Fruit fly (Drosophila melanogaster) whole organism, larva: ENCODE measurements around the gene CG13054.

Experiments
- noc ChIP-seq: fragments of 200-800 bp; sonication (Bioruptor generic); optimal IDR thresholded peaks from 3 replicates; lab custom pipeline; 2019; ENCODE audit warnings: missing biosample characterization, mild to moderate bottlenecking, missing genetic modification characterization, moderate library complexity

The CG13054 gene

dm6 chr3L:16279171-16279570 lies 22.2 kb upstream of the CG13054 start, which contains the start of gene CG13050:
Gene CG13050, minus strand, starts transcription at chr3L:16279271.
- no peak for TF ChIP-seq noc (tag; lab: Kevin White, UChicago)

- no peak for TF ChIP-seq noc (tag; lab: Kevin White, UChicago)
Measured at dm6 chr3L:16277135-16277534, 20.1 kb upstream of the CG13054 start, which contains the start of gene CG13065. Gene CG13065, plus strand, starts transcription at chr3L:16277435.

DNA sequence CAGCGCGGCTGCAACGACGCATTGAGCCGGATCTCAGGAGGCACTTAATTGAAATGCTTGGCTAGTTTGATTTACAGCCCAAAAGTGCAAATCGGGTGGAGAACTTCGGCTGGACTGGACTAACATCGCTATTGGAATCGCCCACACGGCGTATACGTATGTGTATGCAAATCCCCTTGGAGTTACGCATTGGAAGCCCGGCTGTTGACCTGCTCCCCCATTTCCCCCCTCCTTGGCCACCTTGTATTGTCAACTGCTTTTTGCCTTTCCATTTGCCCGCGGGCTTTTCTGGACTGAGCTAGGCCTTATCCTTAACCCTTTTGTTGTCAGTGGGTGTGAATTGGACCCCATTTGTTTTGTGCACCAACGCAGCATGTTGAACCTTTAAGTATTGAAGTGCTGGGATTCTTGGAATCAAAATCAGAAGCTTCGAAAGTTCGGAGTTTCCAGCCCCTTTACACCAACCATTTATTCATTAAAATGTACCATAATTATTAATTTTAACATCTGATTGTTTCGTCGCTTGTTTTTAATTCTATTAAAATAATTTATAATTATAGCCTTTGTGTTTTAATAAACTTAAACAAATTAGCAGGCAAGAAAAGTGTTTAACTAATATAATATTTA lies 18.5 kb upstream of the CG13054 start:
- no peak for TF ChIP-seq noc (tag; lab: Kevin White, UChicago)

DNA sequence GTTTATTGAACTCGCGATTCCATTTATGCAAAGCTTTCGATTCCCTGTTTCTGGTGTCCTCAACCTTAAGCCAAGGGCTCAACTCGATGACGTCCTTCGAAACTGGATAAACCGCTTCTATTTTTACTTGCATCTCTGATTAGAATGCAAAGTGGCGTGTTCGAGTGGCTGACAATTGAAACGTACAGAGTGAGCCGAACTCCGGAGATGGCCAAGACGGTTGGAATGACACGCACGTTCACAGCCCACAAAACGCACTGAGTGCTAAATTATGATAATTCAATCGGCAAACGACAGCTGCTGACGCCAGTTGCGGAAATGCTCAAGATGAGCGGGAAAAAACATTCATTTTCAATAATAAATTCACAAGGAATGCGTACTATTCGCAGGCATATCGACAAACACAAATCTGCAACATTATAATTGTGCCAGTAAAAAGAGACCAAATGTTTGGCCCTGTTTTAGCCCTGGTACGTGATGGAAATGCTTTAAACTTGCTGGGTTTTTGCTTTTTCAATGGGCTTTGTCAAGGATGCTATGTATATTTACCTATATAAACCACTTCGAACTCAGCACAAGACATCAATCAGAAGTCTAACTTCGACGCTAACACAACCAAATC lies 15.5 kb upstream of the CG13054 start, which contains the start of gene CG13066:
TSS of gene CG13066 (plus strand) at position 572 of the 622 bp plus-strand sequence.
- TF ChIP-seq noc (tag; lab: Kevin White, UChicago): no peak

DNA sequence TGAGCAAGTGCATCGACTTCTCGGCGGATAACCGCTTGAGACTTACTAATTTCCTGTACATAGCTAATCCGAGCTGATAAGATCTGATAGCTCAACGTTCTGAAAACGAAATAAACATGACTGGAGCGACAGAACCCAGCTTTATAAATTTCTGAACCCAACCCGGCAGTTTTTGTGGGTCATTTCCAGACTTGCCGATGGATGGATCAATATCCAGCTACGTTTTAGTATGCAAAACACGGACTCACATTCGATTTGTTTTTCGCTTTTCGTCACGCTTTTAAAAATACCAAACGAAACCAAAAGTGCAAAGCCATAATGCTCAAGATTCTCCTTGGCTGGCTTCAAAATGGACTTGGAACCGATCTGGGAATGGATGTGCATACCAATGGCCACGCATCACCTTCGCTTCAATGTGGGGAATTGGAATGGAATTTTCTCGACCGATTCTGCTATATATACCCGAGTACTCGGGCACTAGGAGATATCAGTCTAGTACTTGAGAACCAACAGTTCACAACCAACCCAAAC lies 13.9 kb upstream of the CG13054 start, which contains the start of the genes CG34248 and CG13067:
TSS of gene CG34248 (minus strand) at position 101 of the 531 bp plus-strand sequence.
TSS of gene CG13067 (plus strand) at position 481 of the 531 bp plus-strand sequence.
- TF ChIP-seq noc (tag; lab: Kevin White, UChicago): no peak

- TF ChIP-seq noc (tag; lab: Kevin White, UChicago): no peak
Measured at dm6 chr3L:16269092-16269491, 12.1 kb upstream of the CG13054 start, which contains the start of gene CG13068. Gene CG13068, plus strand, starts transcription at chr3L:16269392.

dm6 chr3L:16268106-16268733 lies 11.2 kb upstream of the CG13054 start, which contains the start of gene CG4950:
Gene CG4950, minus strand, starts transcription at chr3L:16268156.
- no peak for TF ChIP-seq noc (tag; lab: Kevin White, UChicago)

- no peak for TF ChIP-seq noc (tag; lab: Kevin White, UChicago)
Measured at dm6 chr3L:16265000-16265399, 8.0 kb upstream of the CG13054 start, which contains the start of the genes CG13051 and CG13069. Gene CG13051, minus strand, starts transcription at chr3L:16265100. Gene CG13069, plus strand, starts transcription at chr3L:16265385.

DNA sequence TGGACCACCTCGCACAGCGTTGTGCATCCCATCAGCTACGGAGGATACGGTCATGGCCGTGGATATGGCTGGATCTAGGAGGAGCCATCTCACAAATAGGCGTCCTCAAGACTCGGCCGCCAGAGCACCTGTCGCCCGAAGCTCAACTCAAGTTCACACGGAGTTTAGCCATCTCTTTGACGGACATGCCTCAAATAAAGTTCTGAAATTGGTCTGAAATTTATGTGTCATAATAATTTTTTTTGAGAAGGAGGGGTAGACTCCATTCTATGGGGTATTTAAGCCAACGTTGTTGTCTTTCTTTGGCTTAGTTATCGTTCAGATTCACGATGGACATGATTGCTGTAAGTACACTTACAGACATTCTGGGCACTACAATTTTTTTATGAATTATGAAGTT lies 6.1 kb upstream of the CG13054 start, which contains the start of gene CG13070:
TSS of gene CG13070 (plus strand) at position 301 of the 400 bp plus-strand sequence.
- no peak for TF ChIP-seq noc (tag; lab: Kevin White, UChicago)

dm6 chr3L:16262440-16262839 lies 5.4 kb upstream of the CG13054 start, which contains the start of gene CG13071:
Gene CG13071, plus strand, starts transcription at chr3L:16262740.
- TF ChIP-seq noc (tag; lab: Kevin White, UChicago): no peak

dm6 chr3L:16261505-16261904 lies 4.5 kb upstream of the CG13054 start, which contains the start of gene CG34247:
Gene CG34247, minus strand, starts transcription at chr3L:16261605.
- no peak for TF ChIP-seq noc (tag; lab: Kevin White, UChicago)

- no peak for TF ChIP-seq noc (tag; lab: Kevin White, UChicago)
Measured at dm6 chr3L:16259552-16259951, 2.6 kb upstream of the CG13054 start, which contains the start of gene CG13053. Gene CG13053, minus strand, starts transcription at chr3L:16259722.

dm6 chr3L:16252255-16252654 lies 4.7 kb downstream of the CG13054 start, which contains the start of gene CG13055:
Gene CG13055, minus strand, starts transcription at chr3L:16252355.
- no peak for TF ChIP-seq noc (tag; lab: Kevin White, UChicago)

- no peak for TF ChIP-seq noc (tag; lab: Kevin White, UChicago)
Measured at dm6 chr3L:16241296-16241695, 15.7 kb downstream of the CG13054 start.

DNA sequence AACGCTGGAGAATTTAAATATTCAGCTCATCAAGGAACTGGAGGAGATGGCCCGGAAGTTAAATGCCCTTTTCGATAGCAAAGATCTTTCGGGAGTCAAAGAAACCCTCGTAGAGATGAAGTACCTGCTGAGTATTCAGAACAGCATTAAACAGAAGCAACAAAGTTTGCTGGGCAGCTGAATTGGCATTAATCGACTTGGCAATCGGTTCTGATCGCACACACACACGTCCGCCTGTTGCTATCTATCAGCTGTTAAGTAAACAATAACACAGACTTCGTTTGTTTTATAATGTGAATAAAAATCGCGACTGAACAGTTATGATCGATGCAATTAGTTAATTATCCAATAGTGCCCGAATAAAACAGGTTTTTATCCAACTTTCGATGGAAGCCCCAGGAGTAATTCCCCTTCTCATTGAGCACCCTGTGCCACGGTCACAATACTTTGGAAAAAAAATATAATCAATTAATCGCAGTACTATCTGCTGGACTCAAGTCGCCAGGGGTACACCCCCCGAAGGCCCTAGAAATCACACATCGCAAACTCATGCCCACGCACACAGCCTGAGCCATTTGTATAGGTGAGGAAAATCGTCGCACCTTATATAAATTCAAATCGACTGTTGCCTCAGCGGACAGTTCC lies 23.0 kb downstream of the CG13054 start:
- TF ChIP-seq noc (tag; lab: Kevin White, UChicago): peak; percentile 10
